Worm (Caenorhabditis elegans): ENCODE measurements around the gene srz-82.

The srz-82 gene

DNA sequence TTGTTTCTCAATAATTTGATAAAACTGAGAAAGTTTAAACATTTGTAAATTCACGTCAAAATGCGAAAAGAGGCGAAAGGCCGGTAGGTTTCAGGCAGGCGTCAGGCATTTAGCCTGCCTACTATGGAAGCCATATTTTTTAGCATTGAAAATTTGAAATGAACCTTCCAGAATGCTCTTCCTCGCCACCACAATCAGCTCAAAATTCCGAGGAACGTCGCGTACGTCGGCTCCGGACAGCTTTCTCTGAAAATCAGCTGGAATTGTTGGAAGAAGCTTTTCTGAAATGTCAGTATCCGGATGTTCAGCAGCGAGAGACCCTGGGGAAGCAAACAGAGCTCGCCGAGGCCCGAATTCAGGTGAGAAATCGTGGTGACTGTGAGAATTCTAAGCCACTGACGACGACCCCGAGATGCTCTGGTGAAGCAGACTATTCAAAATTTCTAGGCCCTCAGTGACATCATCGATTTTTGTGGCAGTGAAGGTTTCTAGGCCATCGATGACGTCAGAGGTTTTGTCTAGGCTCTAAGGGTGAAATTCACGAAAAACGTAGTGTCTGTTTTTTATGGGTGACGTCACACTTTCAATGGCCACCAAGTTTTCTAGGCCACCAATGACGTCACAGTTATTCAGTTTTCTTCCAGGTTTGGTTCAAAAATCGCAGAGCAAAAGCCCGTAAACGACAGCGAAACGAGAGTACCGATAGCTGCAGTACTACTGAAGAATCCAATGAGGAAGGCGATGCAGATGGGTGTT, 19.5 kb downstream of the srz-82 start (continued):
- TF ChIP-seq aptf-3 (GFP tag; IDR thresholded peaks at IDR 0.05) = no peak

DNA sequence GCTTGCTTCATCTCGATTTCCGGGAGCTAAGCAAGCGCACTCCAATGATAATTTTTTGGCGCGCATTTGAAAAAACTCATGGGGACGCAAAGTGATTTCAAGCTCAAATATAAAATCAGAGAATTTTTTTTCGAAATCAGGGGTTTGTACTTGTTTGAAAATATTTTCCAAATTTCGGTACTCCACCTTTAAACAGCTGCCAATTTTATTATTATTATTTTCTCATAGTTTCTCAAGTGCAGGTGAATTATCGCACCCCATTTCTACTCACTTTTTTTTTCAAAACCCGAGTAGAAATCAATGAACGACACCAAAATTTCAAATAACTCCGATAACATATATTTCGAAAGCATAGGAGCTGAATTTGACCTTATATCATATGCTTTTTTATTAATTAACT, 21.4 kb downstream of the srz-82 start, which contains the start of gene srz-83:
Gene srz-83, plus strand, starts transcription at position 301 of the 400 bp plus-strand sequence.
- no peak for TF ChIP-seq ama-1 (optimal IDR thresholded peaks at IDR 0.05)
- TF ChIP-seq ama-1 (GFP tag; optimal IDR thresholded peaks at IDR 0.05) = no peak
- TF ChIP-seq athp-1 (tag; optimal IDR thresholded peaks at IDR 0.05) = no peak
- TF ChIP-seq Y56A3A.18 (GFP tag; IDR thresholded peaks at IDR 0.05) = no peak
- TF ChIP-seq efl-1 (GFP tag; optimal IDR thresholded peaks at IDR 0.05) = no peak
- no peak for TF ChIP-seq somi-1 (GFP tag; optimal IDR thresholded peaks at IDR 0.05)

DNA sequence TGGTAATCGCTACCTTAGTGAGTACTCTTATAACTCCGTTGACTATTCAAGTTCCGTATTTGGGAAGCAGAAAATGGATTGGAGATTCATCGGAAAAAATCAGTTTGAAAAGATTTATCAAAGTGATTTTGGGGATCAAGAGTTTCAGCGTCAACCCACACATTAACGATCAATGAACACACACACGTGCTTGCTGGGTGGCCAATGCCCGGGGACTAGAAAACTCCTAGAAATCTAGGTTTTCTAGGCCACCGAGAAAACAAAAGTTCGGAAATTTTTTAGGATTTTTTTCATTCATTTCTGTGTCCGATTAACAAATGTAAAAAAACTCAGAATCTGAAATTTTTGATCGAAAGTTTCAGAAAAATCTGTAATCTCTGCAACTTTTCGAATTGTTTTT, 23.2 kb downstream of the srz-82 start:
- TF ChIP-seq rcor-1 (GFP tag; IDR thresholded peaks at IDR 0.05) (0 out of 2 replicates have a peak, but pooled peaks have one; percentile 6), B0336.3 (GFP tag; IDR thresholded peaks at IDR 0.05) (peak; percentile 57), snpc-4 (GFP tag; optimal IDR thresholded peaks at IDR 0.05) (peak; percentile 26), snpc-4 (tag; optimal IDR thresholded peaks at IDR 0.05) (no peak), atf-7 (tag; optimal IDR thresholded peaks at IDR 0.05) (peak; percentile 32), ztf-18 (tag; optimal IDR thresholded peaks at IDR 0.05) (no peak), snpc-1.3 (tag; optimal IDR thresholded peaks at IDR 0.05; ENCODE audit: insufficient read depth) (no peak), chd-7 (tag; optimal IDR thresholded peaks at IDR 0.05) (peak; percentile 30), madf-6 (GFP tag; IDR thresholded peaks at IDR 0.05) (peak; percentile 18; the same call in 1 of the 2 replicates), pbrm-1 (GFP tag; IDR thresholded peaks at IDR 0.05) (0 out of 2 replicates have a peak, but pooled peaks have one; percentile 38), ceh-100 (GFP tag; IDR thresholded peaks at IDR 0.05) (0 out of 2 replicates have a peak, but pooled peaks have one; percentile 11), cebp-1 (GFP tag; IDR thresholded peaks at IDR 0.05) (no peak), cebp-1 (tag; optimal IDR thresholded peaks at IDR 0.05) (peak; percentile 5), aptf-3 (GFP tag; IDR thresholded peaks at IDR 0.05) (0 out of 2 replicates have a peak, but pooled peaks have one; percentile 51), repo-1 (tag; optimal IDR thresholded peaks at IDR 0.05) (no peak), athp-1 (tag; optimal IDR thresholded peaks at IDR 0.05) (no peak), hrde-1 (tag; optimal IDR thresholded peaks at IDR 0.05; ENCODE audit: borderline replicate concordance) (peak; percentile 24)

DNA sequence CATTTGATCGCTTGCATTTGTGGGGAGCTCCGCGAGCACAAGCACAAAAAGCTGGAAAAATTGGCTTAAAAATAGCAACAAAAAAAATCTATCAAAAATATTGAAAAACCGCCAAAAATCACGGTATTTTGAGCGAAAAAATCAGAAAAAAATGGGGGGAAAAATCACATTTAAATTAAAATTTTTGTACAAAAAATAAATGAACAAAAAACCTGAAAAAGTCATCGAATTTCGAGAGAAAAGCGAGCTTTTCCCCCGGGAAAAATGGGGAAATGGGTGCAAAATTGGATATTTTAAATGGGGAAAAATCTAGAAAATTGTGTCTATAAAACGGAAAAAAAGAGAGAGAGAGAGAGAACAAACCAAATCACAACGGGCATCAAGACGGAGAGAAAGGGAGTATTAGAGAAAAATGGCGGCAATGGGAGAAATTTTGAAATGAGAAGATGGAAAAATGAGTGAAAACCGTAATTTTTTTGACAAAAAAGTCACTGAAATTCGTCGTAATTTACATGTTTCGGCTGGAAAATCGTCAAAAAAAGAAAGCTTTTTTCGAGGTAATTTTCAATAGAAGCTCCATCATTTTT, 26.9 kb downstream of the srz-82 start, which contains the start of gene ced-10:
Gene ced-10, minus strand, starts transcription at position 51 of the 587 bp plus-strand sequence.
- TF ChIP-seq F10E7.11 (tag; optimal IDR thresholded peaks at IDR 0.05) (no peak), F39B2.1 (GFP tag; IDR thresholded peaks at IDR 0.05) (no peak), mxl-1 (tag; optimal IDR thresholded peaks at IDR 0.05) (no peak), lsl-1 (GFP tag; optimal IDR thresholded peaks at IDR 0.05) (no peak), F22D6.2 (tag; optimal IDR thresholded peaks at IDR 0.05) (no peak)

DNA sequence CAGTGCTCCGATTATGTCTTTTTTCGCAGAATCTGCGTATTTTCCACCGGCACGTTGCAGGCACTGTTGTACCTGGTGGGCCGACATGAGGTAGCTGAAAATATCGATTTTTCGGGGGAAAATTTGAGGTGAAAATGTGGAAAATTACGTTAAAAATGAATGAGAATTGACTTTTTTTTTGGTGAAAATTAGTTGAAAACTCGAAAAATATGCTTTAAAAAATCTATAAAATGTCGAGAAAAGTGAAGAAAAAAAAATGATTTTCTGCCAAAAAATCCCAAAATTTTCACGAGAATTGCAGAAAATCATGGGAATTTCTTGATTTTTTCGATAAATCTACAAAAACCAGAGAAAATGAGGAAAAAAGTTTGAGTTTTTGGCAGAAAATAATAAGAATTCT, 31.8 kb downstream of the srz-82 start, which contains the start of gene tsg-101:
Gene tsg-101, minus strand, starts transcription at position 101 of the 400 bp plus-strand sequence.
- TF ChIP-seq T26A5.8 (tag; optimal IDR thresholded peaks at IDR 0.05) = no peak
- TF ChIP-seq repo-1 (tag; optimal IDR thresholded peaks at IDR 0.05) = no peak
- no peak for TF ChIP-seq nfya-1 (tag; optimal IDR thresholded peaks at IDR 0.05; ENCODE audit: borderline replicate concordance, insufficient read depth)
- TF ChIP-seq Y67H2A.10 (GFP tag; conservative IDR thresholded peaks at IDR 0.05) = no peak
- no peak for TF ChIP-seq ceh-91 (GFP tag; IDR thresholded peaks at IDR 0.05)
- no peak for TF ChIP-seq C17E4.6 (GFP tag; IDR thresholded peaks at IDR 0.05)
- no peak for TF ChIP-seq mel-28 (tag; optimal IDR thresholded peaks at IDR 0.05; ENCODE audit: borderline replicate concordance)
- TF ChIP-seq ceh-100 (GFP tag; IDR thresholded peaks at IDR 0.05) = no peak
- TF ChIP-seq tlf-1 (GFP tag; optimal IDR thresholded peaks at IDR 0.05) = no peak
- no peak for TF ChIP-seq ztf-3 (GFP tag; optimal IDR thresholded peaks at IDR 0.05)
- no peak for TF ChIP-seq hlh-26 (GFP tag; conservative IDR thresholded peaks at IDR 0.05)
- TF ChIP-seq chd-7 (tag; optimal IDR thresholded peaks at IDR 0.05) = no peak
- TF ChIP-seq gei-17 (GFP tag; optimal IDR thresholded peaks at IDR 0.05) = no peak

Data from whole organism, young adult.